Fruit fly (Drosophila melanogaster) whole organism, wandering third instar larva: ENCODE results near the gene bt.

Source experiments
- Abd-B ChIP-seq: fragments of >200 bp; optimal IDR thresholded peaks from 2 replicates; lab custom pipeline; 2017; ENCODE audit warnings: missing biosample characterization, missing genetic modification characterization
- CG32264 ChIP-seq: fragments of 200-800 bp; sonication (Bioruptor generic); optimal IDR thresholded peaks from 2 replicates; lab custom pipeline; 2016; ENCODE audit warnings: missing biosample characterization, missing genetic modification characterization
- CG9705 ChIP-seq: fragments of 200-800 bp; sonication (Bioruptor generic); optimal IDR thresholded peaks from 2 replicates; lab custom pipeline; 2018; ENCODE audit warnings: missing biosample characterization, mild to moderate bottlenecking, missing genetic modification characterization
- Dfd ChIP-seq: fragments of >200 bp; optimal IDR thresholded peaks from 2 replicates; lab custom pipeline; 2017; ENCODE audit warnings: missing biosample characterization, missing genetic modification characterization
- Dif ChIP-seq: fragments of 200-275, 200-300 bp; sonication (Bioruptor generic); optimal IDR thresholded peaks from 2 replicates; lab custom pipeline; 2018; ENCODE audit warnings: missing biosample characterization, missing genetic modification characterization; ENCODE audit not compliant: partially characterized antibody
- HLH106 ChIP-seq: fragments of 200-800 bp; optimal IDR thresholded peaks from 3 replicates; lab custom pipeline; 2019; ENCODE audit warnings: missing biosample characterization, mild to moderate bottlenecking, missing genetic modification characterization, moderate library complexity
- Hr78 ChIP-seq: fragments of >200 bp; optimal IDR thresholded peaks from 2 replicates; lab custom pipeline; 2017; ENCODE audit warnings: missing biosample characterization, missing genetic modification characterization
- Hr83 ChIP-seq: fragments of 200-300 bp; sonication (Bioruptor generic); optimal IDR thresholded peaks from 2 replicates; lab custom pipeline; 2016; ENCODE audit warnings: missing biosample characterization, mild to moderate bottlenecking, missing genetic modification characterization, moderate library complexity; ENCODE audit not compliant: poor library complexity, severe bottlenecking
- Jra ChIP-seq: sonication (Bioruptor generic); optimal IDR thresholded peaks from 2 replicates; lab custom pipeline; 2016; ENCODE audit warnings: missing biosample characterization, missing genetic modification characterization
- Mio ChIP-seq: sonication (Bioruptor generic); optimal IDR thresholded peaks from 2 replicates; lab custom pipeline; 2016; ENCODE audit warnings: missing biosample characterization, missing genetic modification characterization
- Myc ChIP-seq: fragments of >200 bp; optimal IDR thresholded peaks from 2 replicates; lab custom pipeline; 2017
- N ChIP-seq: fragments of >200 bp; optimal IDR thresholded peaks from 2 replicates; lab custom pipeline; 2018; ENCODE audit warnings: missing biosample characterization, missing external identifiers, missing genetic modification characterization
- OdsH ChIP-seq: fragments of 200-800 bp; sonication (Bioruptor generic); optimal IDR thresholded peaks from 2 replicates; lab custom pipeline; 2016; ENCODE audit warnings: missing biosample characterization, mild to moderate bottlenecking, missing genetic modification characterization
- Sp1 ChIP-seq: fragments of 200-800 bp; sonication (Bioruptor generic); optimal IDR thresholded peaks from 3 replicates; lab custom pipeline; 2019; ENCODE audit warnings: missing biosample characterization, mild to moderate bottlenecking, missing genetic modification characterization, moderate library complexity
- Vsx2 ChIP-seq: fragments of 200-300, 225-300 bp; sonication (Bioruptor generic); optimal IDR thresholded peaks from 2 replicates; lab custom pipeline; 2018; ENCODE audit warnings: missing biosample characterization, missing genetic modification characterization; ENCODE audit not compliant: partially characterized antibody
- brk ChIP-seq: fragments of 200-800 bp; sonication (Bioruptor generic); optimal IDR thresholded peaks from 2 replicates; lab custom pipeline; 2016; ENCODE audit warnings: missing biosample characterization, mild to moderate bottlenecking, missing genetic modification characterization
- dl ChIP-seq, 2 experiments: fragments of 175-275, 200-275 bp in 1 of 2; fragments of 200-275 bp in 1 of 2; sonication (Bioruptor generic); optimal IDR thresholded peaks; lab custom pipeline; 2018; ENCODE audit warnings: mild to moderate bottlenecking in 2 of 2, missing biosample characterization in 2 of 2, missing genetic modification characterization in 2 of 2, moderate library complexity in 2 of 2; ENCODE audit not compliant: partially characterized antibody in 2 of 2, insufficient read depth in 1 of 2
- dmrt93B ChIP-seq: fragments of 200-800 bp; sonication (Bioruptor generic); optimal IDR thresholded peaks from 2 replicates; lab custom pipeline; 2018; ENCODE audit warnings: missing biosample characterization, mild to moderate bottlenecking, missing genetic modification characterization
- dsf ChIP-seq: sonication (Bioruptor generic); optimal IDR thresholded peaks from 2 replicates; lab custom pipeline; 2016; ENCODE audit warnings: missing biosample characterization, missing genetic modification characterization, borderline replicate concordance
- foxo ChIP-seq, 2 experiments: fragments of 200-800 bp; sonication (Bioruptor generic); optimal IDR thresholded peaks; 2 replicates in 1 of 2; 3 replicates in 1 of 2; lab custom pipeline; 2016 to 2017; ENCODE audit warnings: missing biosample characterization in 2 of 2, missing genetic modification characterization in 2 of 2
- fru ChIP-seq: fragments of 200-800 bp; sonication (Bioruptor generic); optimal IDR thresholded peaks from 3 replicates; lab custom pipeline; 2016; ENCODE audit warnings: missing biosample characterization, mild to moderate bottlenecking, missing genetic modification characterization
- jim ChIP-seq: fragments of 175-275, 200-325 bp; sonication (Bioruptor generic); optimal IDR thresholded peaks from 2 replicates; lab custom pipeline; 2016; ENCODE audit warnings: missing biosample characterization, mild to moderate bottlenecking, missing genetic modification characterization
- lola ChIP-seq: fragments of >200 bp; optimal IDR thresholded peaks from 2 replicates; lab custom pipeline; 2017; ENCODE audit warnings: missing biosample characterization, missing genetic modification characterization
- psq ChIP-seq: fragments of 200-800 bp; sonication (Bioruptor generic); optimal IDR thresholded peaks from 3 replicates; lab custom pipeline; 2017; ENCODE audit warnings: missing biosample characterization, mild to moderate bottlenecking, missing genetic modification characterization, moderate library complexity
- rgr ChIP-seq: fragments of 200-800 bp; sonication (Bioruptor generic); optimal IDR thresholded peaks from 3 replicates; lab custom pipeline; 2016; ENCODE audit warnings: missing biosample characterization, mild to moderate bottlenecking, missing genetic modification characterization
- sage ChIP-seq: fragments of 200-800 bp; sonication (Bioruptor generic); optimal IDR thresholded peaks from 2 replicates; lab custom pipeline; 2016; ENCODE audit warnings: missing biosample characterization, mild to moderate bottlenecking, missing genetic modification characterization
- usp ChIP-seq: fragments of >200 bp; optimal IDR thresholded peaks from 2 replicates; lab custom pipeline; 2017; ENCODE audit warnings: missing biosample characterization, missing genetic modification characterization

Gene bt

DNA sequence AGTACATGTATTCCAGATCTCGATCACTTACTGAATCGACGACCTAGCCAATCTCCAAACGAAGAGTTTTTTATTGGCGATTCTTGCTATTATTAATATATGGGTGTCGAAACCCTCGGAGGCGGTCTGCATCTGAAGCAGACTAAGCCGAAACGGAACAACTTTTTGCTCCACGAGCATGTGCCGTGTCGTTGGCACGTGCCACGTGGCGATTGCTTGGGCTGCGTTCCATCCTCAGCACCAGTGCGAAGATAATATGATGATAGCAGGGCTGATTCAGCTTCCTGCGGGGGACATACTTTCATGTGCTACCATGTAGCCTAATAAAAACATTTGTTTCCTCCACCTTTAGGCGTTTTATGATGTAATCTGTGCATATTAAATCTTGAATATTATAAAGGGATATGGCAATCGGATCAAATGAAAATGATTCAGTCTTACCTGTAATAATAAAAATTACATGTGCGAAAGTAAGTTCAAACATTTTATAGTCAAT lies 21.3 kb upstream of the bt start:
- no peak for TF ChIP-seq rgr (GFP tag; lab: Kevin White, UChicago)
- no peak for TF ChIP-seq dsf (GFP tag; lab: Kevin White, UChicago)
- TF ChIP-seq fru: no peak
- TF ChIP-seq Jra (GFP tag; lab: Kevin White, UChicago): no peak
- TF ChIP-seq jim (GFP tag; lab: Kevin White, UChicago): no peak
- TF ChIP-seq Vsx2: no peak
- TF ChIP-seq HLH106: no peak
- TF ChIP-seq brk (GFP tag; lab: Kevin White, UChicago): no peak
- TF ChIP-seq foxo (GFP tag; optimal IDR thresholded peaks at IDR 0.05; lab: Kevin White, UChicago): no peak
- TF ChIP-seq lola: no peak
- TF ChIP-seq N (GFP tag; lab: Kevin White, UChicago): no peak
- no peak for TF ChIP-seq Hr78 (GFP tag; lab: Kevin White, UChicago)
- no peak for TF ChIP-seq dmrt93B
- no peak for TF ChIP-seq usp
- TF ChIP-seq, all 38 proteins: peak for 0

DNA sequence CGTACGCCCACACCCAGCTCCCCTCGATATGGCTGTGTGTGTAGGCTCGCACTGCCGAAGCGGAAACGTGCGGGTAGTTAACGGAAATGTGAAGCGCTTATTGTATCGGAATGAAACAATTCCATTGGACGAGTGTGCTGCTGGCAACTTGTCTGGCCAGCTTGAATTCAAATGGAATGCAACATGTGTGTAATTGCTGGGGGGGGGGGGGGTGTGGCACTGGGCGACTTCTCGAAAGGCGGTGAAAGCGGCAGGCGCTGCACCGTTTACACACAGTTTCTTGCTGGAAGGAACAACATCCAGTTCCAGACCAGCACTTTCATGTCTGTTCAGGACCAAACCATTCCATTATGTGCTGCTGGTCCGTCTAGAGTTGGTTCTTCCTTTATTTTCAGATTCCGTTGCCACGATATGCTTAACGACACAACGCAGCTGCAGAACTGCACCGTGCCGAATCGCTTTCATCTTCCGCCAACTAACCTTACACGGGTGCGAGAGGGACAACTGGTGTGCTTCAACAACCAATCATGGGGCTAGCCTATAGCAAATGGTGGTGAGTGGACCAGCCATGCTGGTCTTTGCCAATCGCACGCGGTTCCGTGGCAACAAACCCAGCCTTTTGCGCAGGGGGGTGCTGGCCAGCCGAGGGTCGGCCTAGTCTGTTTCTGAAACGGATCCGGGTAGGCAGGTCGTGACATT lies 20.1 kb upstream of the bt start:
- TF ChIP-seq Dfd (GFP tag; lab: Kevin White, UChicago) (peak; percentile 94), usp (no peak)

DNA sequence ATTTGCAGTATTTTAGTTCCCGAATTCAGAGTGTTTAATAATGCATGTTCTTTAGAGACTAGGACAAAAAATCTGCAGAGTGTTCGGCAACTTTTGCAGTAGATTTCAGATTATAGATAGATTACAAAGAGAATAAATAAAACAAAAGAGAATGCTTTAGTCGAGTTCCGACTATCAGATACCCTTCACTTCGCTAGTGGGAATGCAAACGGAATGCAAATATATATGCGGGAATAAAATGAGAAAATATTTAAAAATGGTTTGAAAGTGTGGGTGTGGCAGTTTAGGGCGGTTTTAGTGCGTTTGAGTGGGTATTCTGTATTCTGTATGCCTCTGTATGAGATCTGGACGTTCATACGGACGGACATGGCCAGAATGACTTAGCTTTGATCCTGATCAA lies 17.4 kb upstream of the bt start:
- TF ChIP-seq lola (no peak), Dfd (GFP tag; lab: Kevin White, UChicago) (peak; percentile 17), Abd-B (no peak)

DNA sequence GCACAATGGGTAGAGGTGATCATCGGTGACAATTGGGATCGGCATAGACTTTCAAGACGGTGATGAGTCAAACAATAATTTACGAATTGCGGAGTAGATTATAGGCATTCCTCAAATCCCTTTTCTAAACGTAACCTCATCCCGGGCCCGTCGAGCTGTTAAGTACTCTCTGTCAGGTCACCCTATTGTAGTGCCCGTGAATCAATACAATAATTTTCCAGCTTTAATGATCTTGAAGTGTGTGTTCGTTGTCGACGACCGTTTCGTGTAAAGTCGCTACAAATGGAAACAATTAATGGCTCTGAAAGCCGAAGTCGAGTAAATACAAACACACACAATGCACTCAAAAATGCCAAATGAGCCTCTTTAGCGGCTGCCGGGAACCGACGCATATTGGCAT lies 15.5 kb upstream of the bt start:
- TF ChIP-seq usp: no peak
- TF ChIP-seq Myc (lab: Kevin White, UChicago): no peak
- TF ChIP-seq Hr83 (GFP tag; lab: Kevin White, UChicago): no peak
- no peak for TF ChIP-seq jim (GFP tag; lab: Kevin White, UChicago)
- no peak for TF ChIP-seq psq
- no peak for TF ChIP-seq Mio
- no peak for TF ChIP-seq CG9705 (GFP tag; lab: Kevin White, UChicago)
- TF ChIP-seq OdsH: no peak
- no peak for TF ChIP-seq CG32264
- TF ChIP-seq lola: no peak
- no peak for TF ChIP-seq Abd-B

DNA sequence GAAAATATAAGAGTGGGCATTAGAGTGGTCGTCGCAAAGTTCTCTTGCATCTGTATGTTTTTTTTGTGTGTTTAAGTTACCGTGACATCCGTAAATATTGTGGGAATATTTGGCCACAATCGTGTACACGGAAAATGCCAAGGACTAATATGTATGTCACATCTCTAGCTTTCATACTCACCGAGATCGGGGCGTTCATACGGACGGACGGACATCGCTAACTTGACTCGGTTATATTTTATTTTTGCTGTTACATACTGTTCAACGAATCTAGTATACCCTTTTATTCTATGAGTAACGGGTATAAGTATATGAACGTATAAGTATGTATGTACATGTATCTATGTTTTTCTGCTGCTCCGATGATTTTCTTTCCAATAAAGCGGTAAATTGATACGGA lies 14.5 kb upstream of the bt start:
- TF ChIP-seq foxo (GFP tag; optimal IDR thresholded peaks at IDR 0.05; lab: Kevin White, UChicago) (no peak), lola (no peak), CG32264 (no peak), HLH106 (no peak), Dif (GFP tag; lab: Kevin White, UChicago) (no peak), brk (GFP tag; lab: Kevin White, UChicago) (no peak), usp (no peak), Abd-B (no peak), rgr (GFP tag; lab: Kevin White, UChicago) (no peak), dl (GFP tag; optimal IDR thresholded peaks at IDR 0.05; lab: Kevin White, UChicago; ENCODE audit: insufficient read depth in 1 of 2, partially characterized antibody in 2 of 2) (no peak), Vsx2 (no peak)
- TF ChIP-seq, all 38 proteins: peak for 0

DNA sequence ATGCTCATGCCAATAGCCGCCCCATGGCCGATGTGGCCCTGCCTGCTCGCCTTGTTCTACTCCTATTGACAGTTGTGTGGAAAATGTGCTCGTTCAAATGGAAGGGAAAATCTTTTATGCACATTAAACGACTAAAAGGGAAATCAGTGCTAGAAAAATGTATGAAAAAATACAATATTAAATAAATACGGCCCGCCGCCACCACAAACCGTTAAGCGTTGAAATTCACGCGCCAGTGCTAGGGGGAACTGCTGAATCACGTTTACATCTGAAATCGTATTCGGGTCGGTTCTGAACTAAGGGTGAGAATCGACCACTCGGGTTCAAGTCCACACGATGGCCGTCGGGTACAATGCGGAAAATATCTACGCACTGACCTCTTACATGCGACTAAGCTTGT lies 11.3 kb upstream of the bt start:
- TF ChIP-seq Jra (GFP tag; lab: Kevin White, UChicago): no peak
- no peak for TF ChIP-seq sage (GFP tag; lab: Kevin White, UChicago)
- no peak for TF ChIP-seq dmrt93B
- no peak for TF ChIP-seq Dif (GFP tag; lab: Kevin White, UChicago)
- no peak for TF ChIP-seq psq
- no peak for TF ChIP-seq Mio

DNA sequence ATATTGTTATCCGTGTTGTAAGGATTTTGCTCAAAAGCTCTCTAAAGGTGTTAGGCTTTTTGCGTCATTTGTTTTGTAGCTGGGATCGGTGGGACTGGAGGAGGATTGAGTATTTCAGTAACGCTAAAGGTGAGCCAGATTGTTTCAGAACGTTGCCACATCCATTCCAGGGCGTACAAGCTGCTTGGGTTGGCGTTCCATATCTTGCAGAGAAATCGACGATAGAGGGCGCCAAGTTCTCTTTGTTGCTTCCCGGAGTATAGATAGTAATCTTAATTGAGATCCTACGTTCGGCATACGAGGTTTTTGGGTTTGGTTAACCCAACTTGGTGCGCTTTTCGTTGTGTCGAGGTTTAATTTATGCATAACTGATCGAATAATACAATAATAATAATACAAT lies 5.6 kb upstream of the bt start:
- TF ChIP-seq jim (GFP tag; lab: Kevin White, UChicago): no peak
- TF ChIP-seq Myc (lab: Kevin White, UChicago): no peak
- TF ChIP-seq Abd-B: no peak
- no peak for TF ChIP-seq Sp1 (GFP tag; lab: Kevin White, UChicago)
- TF ChIP-seq psq: no peak
- no peak for TF ChIP-seq Hr83 (GFP tag; lab: Kevin White, UChicago)
- TF ChIP-seq dl (GFP tag; optimal IDR thresholded peaks at IDR 0.05; lab: Kevin White, UChicago; ENCODE audit: insufficient read depth in 1 of 2, partially characterized antibody in 2 of 2): no peak
- TF ChIP-seq, all 38 proteins: peak for 0
